Worm (Caenorhabditis elegans) whole organism, midembryonic: ENCODE results near the gene exc-12.

Source experiments
- T22C8.4 ChIP-seq: fragments of 200-800 bp; sonication (Bioruptor generic); IDR thresholded peaks from 2 replicates; pipeline ENCODE4 v1.3.6; 2022; ENCODE audit warnings: missing genetic modification characterization, missing compliant biosample characterization
- cog-1 ChIP-seq: sonication (generic microtip); optimal IDR thresholded peaks from 2 replicates; lab custom pipeline; 2016; ENCODE audit warnings: missing genetic modification characterization, missing compliant biosample characterization
- flt-1 ChIP-seq: fragments of 200-800 bp; sonication (Bioruptor generic); IDR thresholded peaks from 2 replicates; pipeline ENCODE4 v1.3.6; 2022; ENCODE audit warnings: missing genetic modification characterization, missing compliant biosample characterization

ce11 chrIII:13528513-13529249 lies 41.6 kb downstream of the exc-12 start:
- TF ChIP-seq cog-1 (tag; lab: Kevin White, UChicago) (no peak), flt-1 (GFP tag; lab: Robert Waterston, UW) (no peak), T22C8.4 (GFP tag; lab: Robert Waterston, UW) (no peak)
